Worm (Caenorhabditis elegans): ENCODE data around the gene F25B4.7.

Gene F25B4.7

DNA sequence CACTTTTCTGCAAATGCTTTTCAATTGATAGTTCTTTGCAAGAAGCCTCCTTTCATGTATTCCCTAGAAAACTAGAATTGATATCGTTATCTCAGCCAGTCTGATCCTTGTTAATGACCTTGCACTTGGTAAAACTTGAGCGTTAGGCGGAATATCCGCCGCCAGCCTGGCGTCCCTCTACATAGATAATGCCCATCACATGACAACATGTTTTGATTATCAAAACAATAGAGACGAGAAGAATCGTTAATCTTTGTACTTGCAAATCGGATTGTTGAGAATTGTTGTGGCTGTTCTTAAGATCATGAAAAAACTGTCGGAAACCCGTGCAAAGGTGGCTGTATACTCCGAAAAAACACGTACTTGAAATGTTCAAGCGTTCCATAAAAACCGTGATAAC, 6.6 kb upstream of the F25B4.7 start (continued):
- TF ChIP-seq unc-98 (GFP tag; IDR thresholded peaks at IDR 0.05) (no peak), tbx-2 (tag; optimal IDR thresholded peaks at IDR 0.05) (peak; percentile 43), F16B12.6 (tag; optimal IDR thresholded peaks at IDR 0.05) (no peak), nhr-11 (tag; optimal IDR thresholded peaks at IDR 0.05) (no peak), dsc-1 (tag; optimal IDR thresholded peaks at IDR 0.05) (no peak), irx-1 (tag; optimal IDR thresholded peaks at IDR 0.05) (no peak), jun-1 (tag; optimal IDR thresholded peaks at IDR 0.05) (no peak), elt-2 (tag; optimal IDR thresholded peaks at IDR 0.05) (no peak), elt-3 (tag; optimal IDR thresholded peaks at IDR 0.05) (peak; percentile 50 to 97 (median 68)), lin-39 (tag; optimal IDR thresholded peaks at IDR 0.05) (no peak), ztf-4 (tag; optimal IDR thresholded peaks at IDR 0.05) (no peak), hpl-2 (GFP tag; optimal IDR thresholded peaks at IDR 0.05) (no peak), nhr-19 (GFP tag; conservative IDR thresholded peaks at IDR 0.05) (peak; percentile 51), pag-3 (tag; optimal IDR thresholded peaks at IDR 0.05; ENCODE audit: borderline replicate concordance, insufficient read depth) (no peak), unc-130 (tag; optimal IDR thresholded peaks at IDR 0.05) (peak; percentile 79), C34B4.2 (tag; optimal IDR thresholded peaks at IDR 0.05) (no peak), C04F5.9 (tag; optimal IDR thresholded peaks at IDR 0.05) (no peak), tlp-1 (tag; optimal IDR thresholded peaks at IDR 0.05) (no peak), ceh-63 (GFP tag; optimal IDR thresholded peaks at IDR 0.05) (no peak), snu-23 (GFP tag; optimal IDR thresholded peaks at IDR 0.05) (peak; percentile 52), nhr-12 (tag; optimal IDR thresholded peaks at IDR 0.05) (no peak)

DNA sequence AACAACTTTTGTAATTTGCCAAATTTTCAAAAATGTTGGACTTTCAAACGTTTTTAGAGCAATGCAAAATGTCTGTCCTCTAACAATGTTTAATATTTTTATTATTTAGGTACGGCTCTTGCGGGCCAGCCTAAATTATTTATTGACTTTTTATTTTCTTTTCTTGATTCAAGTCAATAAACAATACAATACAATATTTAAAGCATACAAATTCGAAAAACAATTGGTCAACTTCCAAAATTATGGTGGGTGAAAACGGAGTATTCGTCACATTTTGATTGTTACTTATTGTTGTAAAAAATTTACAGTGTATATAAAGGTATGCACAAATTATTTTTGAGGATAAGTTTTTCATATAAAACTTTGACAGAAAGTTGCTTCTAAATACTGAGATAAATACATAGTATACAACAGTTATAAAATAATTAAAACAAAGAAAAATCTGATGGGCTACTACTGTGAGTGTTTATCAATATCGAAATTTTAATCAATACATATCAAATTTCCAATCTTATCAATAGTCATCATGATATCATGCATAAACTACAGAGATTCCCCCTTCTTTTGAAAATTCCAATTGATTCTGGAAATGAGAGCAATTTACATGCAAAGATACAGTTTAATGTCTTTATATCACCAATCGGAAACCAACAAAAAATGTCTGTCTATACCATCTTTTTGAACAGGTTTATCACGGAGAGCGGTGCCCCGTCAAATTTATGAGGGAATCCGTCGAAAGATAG, 4.8 kb upstream of the F25B4.7 start, which contains the start of gene F25B4.8:
Gene F25B4.8, minus strand, starts transcription at position 51 of the 743 bp plus-strand sequence.
- TF ChIP-seq blmp-1 (tag; optimal IDR thresholded peaks at IDR 0.05) (peak; percentile 35), pax-3 (tag; optimal IDR thresholded peaks at IDR 0.05) (no peak), mep-1 (tag; optimal IDR thresholded peaks at IDR 0.05) (no peak), nhr-77 (tag; optimal IDR thresholded peaks at IDR 0.05) (no peak), isw-1 (GFP tag; IDR thresholded peaks at IDR 0.05) (no peak), efl-1 (optimal IDR thresholded peaks at IDR 0.05) (no peak), efl-1 (GFP tag; optimal IDR thresholded peaks at IDR 0.05 in 1 of 2) (peak in 1 of 2 experiments; percentile 84), ets-5 (GFP tag; IDR thresholded peaks at IDR 0.05) (no peak), nhr-12 (tag; optimal IDR thresholded peaks at IDR 0.05) (no peak), elt-3 (tag; optimal IDR thresholded peaks at IDR 0.05) (peak in 2 of 6 experiments; percentile 20 to 46)

DNA sequence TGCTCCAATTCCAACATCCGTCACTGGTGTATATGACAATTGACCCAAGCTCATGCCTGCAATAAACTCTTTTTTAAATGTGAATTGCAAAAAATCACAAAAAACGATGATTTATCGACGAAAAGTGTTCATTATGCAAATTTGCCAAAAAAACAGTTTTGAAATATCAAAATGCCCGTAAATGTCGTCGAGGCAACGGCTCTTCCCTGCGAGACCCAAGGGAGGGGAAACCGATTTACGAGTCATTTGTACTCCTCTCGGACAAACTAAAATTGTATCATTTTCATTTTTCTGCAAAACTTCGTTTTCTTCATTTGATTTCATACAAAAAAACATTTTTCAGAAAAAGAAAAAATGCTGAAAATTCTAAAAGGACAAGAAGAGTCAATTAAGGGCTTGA, 2.5 kb downstream of the F25B4.7 start, which contains the start of the genes hmgs-1 and F25B4.4:
Gene hmgs-1, minus strand, starts transcription at position 56 of the 400 bp plus-strand sequence.
Gene F25B4.4, plus strand, starts transcription at position 340 of the 400 bp plus-strand sequence.
- TF ChIP-seq mep-1 (tag; optimal IDR thresholded peaks at IDR 0.05) (peak; percentile 95), lin-13 (GFP tag; optimal IDR thresholded peaks at IDR 0.05) (peak; percentile 92), mdl-1 (tag; optimal IDR thresholded peaks at IDR 0.05) (peak in 1 of 2 experiments; percentile 83), nhr-20 (tag; optimal IDR thresholded peaks at IDR 0.05) (peak; percentile 94), nhr-77 (tag; optimal IDR thresholded peaks at IDR 0.05) (peak; percentile 91), unc-86 (tag; optimal IDR thresholded peaks at IDR 0.05) (peak; percentile 90), ceh-82 (tag; optimal IDR thresholded peaks at IDR 0.05) (peak; percentile 87 to 94 (median 92)), nhr-76 (tag; optimal IDR thresholded peaks at IDR 0.05) (no peak), C04F5.9 (tag; optimal IDR thresholded peaks at IDR 0.05) (peak; percentile 67), efl-3 (GFP tag; optimal IDR thresholded peaks at IDR 0.05) (no peak), vab-15 (tag; optimal IDR thresholded peaks at IDR 0.05) (peak; percentile 92), mef-2 (tag; optimal IDR thresholded peaks at IDR 0.05) (peak; percentile 76), jun-1 (tag; optimal IDR thresholded peaks at IDR 0.05) (peak; percentile 91), nhr-47 (tag; optimal IDR thresholded peaks at IDR 0.05) (peak; percentile 94), ets-5 (GFP tag; IDR thresholded peaks at IDR 0.05) (no peak), F16B12.6 (tag; optimal IDR thresholded peaks at IDR 0.05) (peak; percentile 68), zip-4 (GFP tag; optimal IDR thresholded peaks at IDR 0.05) (peak; percentile 74), snu-23 (GFP tag; optimal IDR thresholded peaks at IDR 0.05) (peak; percentile 96), lir-3 (tag; optimal IDR thresholded peaks at IDR 0.05; ENCODE audit: poor library complexity) (peak; percentile 76), mab-9 (GFP tag; IDR thresholded peaks at IDR 0.05) (peak; percentile 72), nhr-85 (tag) (peak; percentile 94), sup-37 (GFP tag; optimal IDR thresholded peaks at IDR 0.05) (no peak), hlh-17 (GFP tag; optimal IDR thresholded peaks at IDR 0.05; ENCODE audit: borderline replicate concordance) (no peak), sox-4 (tag; optimal IDR thresholded peaks at IDR 0.05) (peak; percentile 67), ceh-88 (GFP tag; IDR thresholded peaks at IDR 0.05) (peak; percentile 79; the same call in 1 of the 2 replicates), fkh-8 (tag; optimal IDR thresholded peaks at IDR 0.05) (peak; percentile 90), blmp-1 (tag; optimal IDR thresholded peaks at IDR 0.05) (no peak)
